Worm (Caenorhabditis elegans) whole organism, L2 larva: ENCODE data around the gene srx-51.

Experiments
- C34F6.9 ChIP-seq: fragments of 150-350 bp; optimal IDR thresholded peaks from 2 replicates; lab custom pipeline; 2014; ENCODE audit warnings: missing biosample characterization, missing genetic modification characterization
- Y55F3AM.14 ChIP-seq: fragments of 200-800 bp; sonication (Bioruptor generic); optimal IDR thresholded peaks from 2 replicates; lab custom pipeline; 2018; ENCODE audit warnings: mild to moderate bottlenecking, missing genetic modification characterization, missing compliant biosample characterization
- ZK546.5 ChIP-seq: sonication (generic microtip); optimal IDR thresholded peaks from 2 replicates; lab custom pipeline; 2017; ENCODE audit warnings: missing biosample characterization, missing genetic modification characterization
- alr-1 ChIP-seq: fragments of 150-350 bp; optimal IDR thresholded peaks from 2 replicates; lab custom pipeline; 2014; ENCODE audit warnings: missing biosample characterization, missing genetic modification characterization
- aly-2 ChIP-seq: fragments of 150-350 bp; optimal IDR thresholded peaks from 2 replicates; lab custom pipeline; 2014; ENCODE audit warnings: missing biosample characterization, missing genetic modification characterization
- ama-1 ChIP-seq: fragments of 150-350 bp; optimal IDR thresholded peaks from 2 replicates; lab custom pipeline; 2018; ENCODE audit warnings: inconsistent platforms
- blmp-1 ChIP-seq: sonication (generic microtip); optimal IDR thresholded peaks from 2 replicates; lab custom pipeline; 2017; ENCODE audit warnings: missing genetic modification characterization, mild to moderate bottlenecking, missing compliant biosample characterization, antibody characterized with exemption, moderate library complexity; ENCODE audit not compliant: insufficient read depth
- ceh-16 ChIP-seq: fragments of 150-350 bp; optimal IDR thresholded peaks from 2 replicates; lab custom pipeline; 2014; ENCODE audit warnings: missing biosample characterization, missing genetic modification characterization
- ceh-82 ChIP-seq: fragments of 150-350 bp; optimal IDR thresholded peaks from 2 replicates; lab custom pipeline; 2014; ENCODE audit warnings: missing biosample characterization, missing genetic modification characterization
- crh-2 ChIP-seq: sonication (generic microtip); optimal IDR thresholded peaks from 2 replicates; lab custom pipeline; 2017; ENCODE audit warnings: missing biosample characterization, missing genetic modification characterization
- dmd-4 ChIP-seq: sonication (generic microtip); optimal IDR thresholded peaks from 2 replicates; lab custom pipeline; 2017; ENCODE audit warnings: missing biosample characterization, missing genetic modification characterization
- egl-27 ChIP-seq: sonication (generic microtip); optimal IDR thresholded peaks from 3 replicates; lab custom pipeline; 2017; ENCODE audit warnings: missing biosample characterization, missing genetic modification reagents, missing genetic modification characterization
- elt-1 ChIP-seq: fragments of 150-350 bp; optimal IDR thresholded peaks from 2 replicates; lab custom pipeline; 2014; ENCODE audit warnings: missing biosample characterization, missing genetic modification characterization
- elt-3 ChIP-seq: sonication (generic microtip); optimal IDR thresholded peaks from 2 replicates; lab custom pipeline; 2017; ENCODE audit warnings: missing biosample characterization, missing genetic modification characterization
- fos-1 ChIP-seq: fragments of 150-350 bp; optimal IDR thresholded peaks from 2 replicates; lab custom pipeline; 2014; ENCODE audit warnings: missing biosample characterization, missing genetic modification characterization
- gmeb-1 ChIP-seq: fragments of 150-350 bp; optimal IDR thresholded peaks from 2 replicates; lab custom pipeline; 2014; ENCODE audit warnings: missing biosample characterization, missing genetic modification characterization
- lin-11 ChIP-seq: fragments of 150-350 bp; sonication (generic microtip); optimal IDR thresholded peaks from 2 replicates; lab custom pipeline; 2014; ENCODE audit warnings: missing biosample characterization, missing genetic modification characterization, inconsistent platforms, mixed read lengths
- lin-13 ChIP-seq: fragments of 150-350 bp; optimal IDR thresholded peaks from 2 replicates; lab custom pipeline; 2014; ENCODE audit warnings: missing biosample characterization, missing genetic modification reagents, missing genetic modification characterization
- lin-39 ChIP-seq: fragments of 150-350 bp; optimal IDR thresholded peaks from 2 replicates; lab custom pipeline; 2014; ENCODE audit warnings: missing biosample characterization, missing genetic modification reagents, missing genetic modification characterization
- mab-5 ChIP-seq: fragments of 150-350 bp; optimal IDR thresholded peaks from 2 replicates; lab custom pipeline; 2014; ENCODE audit warnings: missing biosample characterization, missing genetic modification characterization
- mbf-1 ChIP-seq: sonication (generic microtip); optimal IDR thresholded peaks from 2 replicates; lab custom pipeline; 2017; ENCODE audit warnings: missing biosample characterization, missing genetic modification characterization
- mdl-1 ChIP-seq, 2 experiments: fragments of 150-350 bp in 1 of 2; sonication (generic microtip) in 1 of 2; optimal IDR thresholded peaks; 2 replicates each; lab custom pipeline; 2017; ENCODE audit warnings: missing biosample characterization in 2 of 2, missing genetic modification characterization in 2 of 2
- nhr-12 ChIP-seq: fragments of 150-350 bp; optimal IDR thresholded peaks from 2 replicates; lab custom pipeline; 2014; ENCODE audit warnings: missing biosample characterization, missing genetic modification characterization
- nhr-129 ChIP-seq: fragments of 150-350 bp; optimal IDR thresholded peaks from 2 replicates; lab custom pipeline; 2014; ENCODE audit warnings: missing biosample characterization, missing genetic modification characterization
- nhr-21 ChIP-seq: fragments of 150-350 bp; optimal IDR thresholded peaks from 2 replicates; lab custom pipeline; 2014; ENCODE audit warnings: missing biosample characterization, missing genetic modification characterization
- nhr-23 ChIP-seq: fragments of 150-350 bp; optimal IDR thresholded peaks from 2 replicates; lab custom pipeline; 2014; ENCODE audit warnings: missing biosample characterization, missing genetic modification reagents, missing genetic modification characterization
- nhr-237 ChIP-seq: fragments of 150-350 bp; optimal IDR thresholded peaks from 2 replicates; lab custom pipeline; 2014; ENCODE audit warnings: missing biosample characterization, missing genetic modification characterization
- nhr-6 ChIP-seq: fragments of 150-350 bp; optimal IDR thresholded peaks from 2 replicates; lab custom pipeline; 2014; ENCODE audit warnings: missing biosample characterization, missing genetic modification characterization
- peb-1 ChIP-seq: fragments of 150-350 bp; optimal IDR thresholded peaks from 2 replicates; lab custom pipeline; 2014; ENCODE audit warnings: missing biosample characterization, missing genetic modification characterization
- skn-1 ChIP-seq: sonication (generic microtip); optimal IDR thresholded peaks from 2 replicates; lab custom pipeline; 2017; ENCODE audit warnings: missing biosample characterization, missing genetic modification characterization
- sma-3 ChIP-seq: sonication (generic microtip); optimal IDR thresholded peaks from 2 replicates; lab custom pipeline; 2016; ENCODE audit warnings: missing genetic modification reagents, missing genetic modification characterization, missing compliant biosample characterization
- snpc-4 ChIP-seq: fragments of 150-350 bp; optimal IDR thresholded peaks from 2 replicates; lab custom pipeline; 2014; ENCODE audit warnings: missing biosample characterization, missing genetic modification characterization
- unc-39 ChIP-seq: fragments of 150-350 bp; optimal IDR thresholded peaks from 2 replicates; lab custom pipeline; 2014; ENCODE audit warnings: missing biosample characterization, missing genetic modification characterization
- unc-55 ChIP-seq: fragments of 150-350 bp; sonication (generic microtip); optimal IDR thresholded peaks from 3 replicates; lab custom pipeline; 2014; ENCODE audit warnings: missing biosample characterization, missing genetic modification reagents, missing genetic modification characterization
- unc-62 ChIP-seq: fragments of 150-350 bp; optimal IDR thresholded peaks from 2 replicates; lab custom pipeline; 2014; ENCODE audit warnings: missing biosample characterization, missing genetic modification reagents, missing genetic modification characterization
- zag-1 ChIP-seq: fragments of 150-350 bp; optimal IDR thresholded peaks from 2 replicates; lab custom pipeline; 2014; ENCODE audit warnings: missing biosample characterization, missing genetic modification characterization
- ztf-1 ChIP-seq: fragments of 200-800 bp; sonication (Bioruptor generic); conservative IDR thresholded peaks from 2 replicates; pipeline ENCODE4 v1.3.6; 2022; ENCODE audit warnings: missing genetic modification characterization, missing compliant biosample characterization

The srx-51 gene

DNA sequence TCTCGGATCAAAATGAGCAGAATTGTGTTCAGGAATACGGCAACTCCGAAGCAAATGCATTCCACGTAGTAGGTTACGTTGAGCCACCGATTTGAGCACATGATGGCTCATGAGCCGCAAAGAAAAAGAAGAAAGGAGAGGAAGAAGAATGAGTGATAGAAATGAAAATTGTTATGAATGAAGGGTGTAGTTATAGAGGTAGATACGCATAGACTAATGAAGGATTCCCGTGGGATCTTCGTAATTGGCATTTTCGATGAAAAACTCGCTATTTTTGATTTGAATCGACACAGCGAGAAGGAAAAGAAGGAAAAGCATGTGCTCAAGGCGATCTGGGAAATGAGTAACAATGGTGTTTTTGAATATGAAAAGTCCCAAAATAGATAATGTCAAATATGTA is 12.2 kb downstream of the srx-51 start, which contains the start of gene str-96:
TSS of gene str-96 (minus strand) at position 101 of the 400 bp plus-strand sequence.
- TF ChIP-seq fos-1 (tag; lab: Kevin White, UChicago) (no peak), nhr-6 (no peak), C34F6.9 (no peak), zag-1 (tag; lab: Kevin White, UChicago) (no peak), nhr-237 (tag; lab: Kevin White, UChicago) (no peak), elt-1 (no peak), alr-1 (tag; lab: Kevin White, UChicago) (no peak), mdl-1 (tag; optimal IDR thresholded peaks at IDR 0.05; lab: Kevin White, UChicago) (no peak), ceh-82 (tag; lab: Kevin White, UChicago) (no peak), ama-1 (lab: Kevin White, UChicago) (no peak)

- TF ChIP-seq sma-3 (GFP tag; lab: Kevin White, UChicago) = peak; percentile 8
- TF ChIP-seq ZK546.5 = no peak
- no peak for TF ChIP-seq mab-5 (tag; lab: Kevin White, UChicago)
- TF ChIP-seq snpc-4 (tag; lab: Kevin White, UChicago) = no peak
- peak; percentile 64 for TF ChIP-seq gmeb-1 (tag; lab: Kevin White, UChicago)
- no peak for TF ChIP-seq nhr-6
- no peak for TF ChIP-seq alr-1 (tag; lab: Kevin White, UChicago)
- TF ChIP-seq skn-1 (tag; lab: Kevin White, UChicago) = peak; percentile 75
- no peak for TF ChIP-seq dmd-4
- TF ChIP-seq mdl-1 (tag; optimal IDR thresholded peaks at IDR 0.05; lab: Kevin White, UChicago) = no peak
- no peak for TF ChIP-seq mbf-1 (tag; lab: Kevin White, UChicago)
- TF ChIP-seq nhr-12 = no peak
- no peak for TF ChIP-seq aly-2 (tag; lab: Kevin White, UChicago)
- no peak for TF ChIP-seq lin-13 (GFP tag; lab: Kevin White, UChicago)
- no peak for TF ChIP-seq unc-39 (tag; lab: Kevin White, UChicago)
- no peak for TF ChIP-seq nhr-129 (tag; lab: Kevin White, UChicago)
- no peak for TF ChIP-seq Y55F3AM.14 (GFP tag; lab: Kevin White, UChicago)
- TF ChIP-seq elt-3 (tag; lab: Kevin White, UChicago) = no peak
- TF ChIP-seq peb-1 (tag; lab: Kevin White, UChicago) = no peak
- no peak for TF ChIP-seq ceh-82 (tag; lab: Kevin White, UChicago)
- no peak for TF ChIP-seq lin-11
- TF ChIP-seq nhr-21 (tag; lab: Kevin White, UChicago) = no peak
- no peak for TF ChIP-seq ztf-1 (GFP tag; lab: Robert Waterston, UW)
- no peak for TF ChIP-seq unc-62 (GFP tag; lab: Kevin White, UChicago)
- peak; percentile 64 for TF ChIP-seq crh-2
- TF ChIP-seq fos-1 (tag; lab: Kevin White, UChicago) = peak; percentile 100
- no peak for TF ChIP-seq lin-39 (tag; lab: Kevin White, UChicago)
These were observed 16.9 kb downstream of the srx-51 start, which contains the start of gene cpr-3 for ce11 chrV:15298597-15298996. Gene cpr-3, minus strand, starts transcription at chrV:15298700.

- TF ChIP-seq lin-11 (no peak), fos-1 (tag; lab: Kevin White, UChicago) (no peak), mbf-1 (tag; lab: Kevin White, UChicago) (no peak), nhr-129 (tag; lab: Kevin White, UChicago) (no peak), elt-3 (tag; lab: Kevin White, UChicago) (no peak), lin-39 (tag; lab: Kevin White, UChicago) (no peak), egl-27 (tag; lab: Kevin White, UChicago) (no peak), peb-1 (tag; lab: Kevin White, UChicago) (no peak), nhr-12 (no peak), ceh-16 (tag; lab: Kevin White, UChicago) (no peak), nhr-237 (tag; lab: Kevin White, UChicago) (no peak), sma-3 (GFP tag; lab: Kevin White, UChicago) (no peak), nhr-23 (tag; lab: Kevin White, UChicago) (no peak), unc-55 (GFP tag; lab: Kevin White, UChicago) (no peak), mdl-1 (tag; optimal IDR thresholded peaks at IDR 0.05; lab: Kevin White, UChicago) (no peak), crh-2 (no peak), ceh-82 (tag; lab: Kevin White, UChicago) (no peak), skn-1 (tag; lab: Kevin White, UChicago) (no peak), ama-1 (lab: Kevin White, UChicago) (no peak)
These were observed 21.9 kb downstream of the srx-51 start, which contains the start of gene srx-48 for ce11 chrV:15303625-15304024. Gene srx-48, minus strand, starts transcription at chrV:15303725.

DNA sequence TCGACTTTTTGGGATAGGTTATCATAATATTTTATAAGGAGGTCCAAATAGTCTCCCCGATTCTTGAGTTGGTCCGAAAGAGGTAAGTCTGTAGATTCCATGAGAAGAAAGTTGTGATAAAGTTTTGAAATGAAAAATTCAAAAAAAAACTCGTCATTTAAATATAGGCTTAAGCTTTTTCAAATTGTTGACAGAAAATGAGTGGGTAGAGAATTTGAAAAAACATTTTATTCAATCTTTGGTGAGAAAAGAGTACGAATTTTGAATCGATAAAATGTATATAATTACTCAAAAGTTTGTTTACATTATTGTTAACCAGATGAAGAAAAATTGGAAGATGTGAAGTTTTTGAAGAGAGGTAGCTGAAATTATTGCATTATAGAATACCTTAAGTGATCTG is 23.8 kb downstream of the srx-51 start, which contains the start of gene T26H8.5:
TSS of gene T26H8.5 (minus strand) at position 101 of the 400 bp plus-strand sequence.
- TF ChIP-seq mab-5 (tag; lab: Kevin White, UChicago) (no peak), fos-1 (tag; lab: Kevin White, UChicago) (no peak), elt-3 (tag; lab: Kevin White, UChicago) (no peak), blmp-1 (tag; lab: Kevin White, UChicago) (no peak), ama-1 (lab: Kevin White, UChicago) (no peak), ceh-16 (tag; lab: Kevin White, UChicago) (no peak), lin-11 (no peak), gmeb-1 (tag; lab: Kevin White, UChicago) (no peak)
- TF ChIP-seq, all 48 proteins: peak for 0
